Worm (Caenorhabditis elegans): ENCODE data around the gene C06E4.5.

DNA sequence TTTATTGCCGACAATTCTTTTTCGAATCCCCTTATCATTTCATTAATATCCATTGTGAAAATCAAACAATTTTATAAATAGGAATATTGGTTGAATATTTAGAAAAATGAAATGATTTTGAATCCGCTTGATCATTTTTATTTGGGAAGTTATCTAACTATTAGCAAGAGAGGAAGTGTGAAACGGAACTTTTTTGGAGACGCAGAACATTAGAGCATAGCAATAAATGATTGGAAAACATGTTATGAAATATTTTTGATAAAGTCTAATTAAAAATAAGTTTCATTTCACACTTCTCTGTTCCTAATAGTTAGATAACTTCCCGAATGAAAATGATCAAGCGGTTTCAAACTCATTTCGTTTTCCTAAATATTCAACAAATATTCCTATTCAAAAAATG is 32.7 kb downstream of the C06E4.5 start, which contains the start of gene F42C5.3:
- TF ChIP-seq T22C8.4 (GFP tag; IDR thresholded peaks at IDR 0.05): no peak
- no peak for TF ChIP-seq ref-1 (GFP tag; conservative IDR thresholded peaks at IDR 0.05)
- no peak for TF ChIP-seq med-1 (GFP tag; optimal IDR thresholded peaks at IDR 0.05; ENCODE audit: insufficient read depth)
- no peak for TF ChIP-seq ztf-29 (GFP tag; IDR thresholded peaks at IDR 0.05)
- no peak for TF ChIP-seq flt-1 (GFP tag; IDR thresholded peaks at IDR 0.05)
- no peak for TF ChIP-seq cog-1 (tag; optimal IDR thresholded peaks at IDR 0.05)
- TF ChIP-seq klf-2 (GFP tag; conservative IDR thresholded peaks at IDR 0.05): no peak

Data from whole organism, midembryonic.